Worm (Caenorhabditis elegans) whole organism, L4 larva: ENCODE results near the gene isy-1.
A peak's percentile ranks its signal among the peaks of the same experiment; 100 is the strongest.

ENCODE experiments used
- F10B5.3 ChIP-seq: sonication (generic microtip); optimal IDR thresholded peaks from 2 replicates; lab custom pipeline; 2016; ENCODE audit warnings: mild to moderate bottlenecking, missing genetic modification characterization, missing compliant biosample characterization
- F26F4.8 ChIP-seq: fragments of 200-800 bp; sonication (Bioruptor generic); conservative IDR thresholded peaks from 2 replicates; pipeline ENCODE4 v1.3.6; 2022; ENCODE audit warnings: missing genetic modification characterization, missing compliant biosample characterization
- F37D6.2 ChIP-seq: sonication (generic microtip); optimal IDR thresholded peaks from 2 replicates; lab custom pipeline; 2016; ENCODE audit warnings: mild to moderate bottlenecking, missing genetic modification characterization, missing compliant biosample characterization
- F44E2.7 ChIP-seq: fragments of 200-800 bp; sonication (Bioruptor generic); IDR thresholded peaks from 2 replicates; pipeline ENCODE4 v2.1.2; 2022; ENCODE audit warnings: missing genetic modification characterization, missing compliant biosample characterization
- F49E8.2 ChIP-seq: sonication (generic microtip); optimal IDR thresholded peaks from 2 replicates; lab custom pipeline; 2016; ENCODE audit warnings: missing compliant biosample characterization, mild to moderate bottlenecking, missing genetic modification characterization, borderline replicate concordance
- T26A8.4 ChIP-seq: fragments of 200-800 bp; sonication (Bioruptor generic); IDR thresholded peaks from 2 replicates; pipeline ENCODE4 v1.3.6; 2022; ENCODE audit warnings: missing genetic modification characterization, missing compliant biosample characterization
- Y48G9A.11 ChIP-seq: fragments of 200-800 bp; sonication (Bioruptor generic); IDR thresholded peaks from 2 replicates; pipeline ENCODE4 v1.3.6; 2022; ENCODE audit warnings: missing genetic modification reagents, missing genetic modification characterization, missing compliant biosample characterization
- Y5F2A.4 ChIP-seq: fragments of 200-800 bp; sonication (Bioruptor generic); optimal IDR thresholded peaks from 2 replicates; lab custom pipeline; 2018; ENCODE audit warnings: mild to moderate bottlenecking, missing genetic modification characterization, missing compliant biosample characterization
- ama-1 ChIP-seq: fragments of 150-350 bp; optimal IDR thresholded peaks from 2 replicates; lab custom pipeline; 2014; ENCODE audit warnings: inconsistent platforms, mixed read lengths
- arid-1 ChIP-seq: fragments of 200-800 bp; sonication (Bioruptor generic); conservative IDR thresholded peaks from 2 replicates; pipeline ENCODE4 v1.3.6; 2022; ENCODE audit warnings: missing genetic modification reagents, missing genetic modification characterization, missing compliant biosample characterization
- ceh-32 ChIP-seq: sonication (generic microtip); optimal IDR thresholded peaks from 2 replicates; lab custom pipeline; 2016; ENCODE audit warnings: mild to moderate bottlenecking, missing genetic modification characterization, missing compliant biosample characterization; ENCODE audit not compliant: poor library complexity
- ceh-62 ChIP-seq: sonication (generic microtip); optimal IDR thresholded peaks from 2 replicates; lab custom pipeline; 2017; ENCODE audit warnings: missing biosample characterization, missing genetic modification characterization
- ceh-82 ChIP-seq: sonication (generic microtip); optimal IDR thresholded peaks from 2 replicates; lab custom pipeline; 2017; ENCODE audit warnings: missing biosample characterization, missing genetic modification characterization
- ces-1 ChIP-seq: fragments of 150-350 bp; sonication (generic microtip); optimal IDR thresholded peaks from 4 replicates; lab custom pipeline; 2014; ENCODE audit warnings: missing biosample characterization, missing genetic modification reagents, missing genetic modification characterization
- cey-2 ChIP-seq: sonication (generic microtip); optimal IDR thresholded peaks from 3 replicates; lab custom pipeline; 2017; ENCODE audit warnings: missing genetic modification characterization, mild to moderate bottlenecking, missing compliant biosample characterization, antibody characterized with exemption, borderline replicate concordance; ENCODE audit not compliant: insufficient read depth
- ctbp-1 ChIP-seq: fragments of 200-800 bp; sonication (Bioruptor generic); IDR thresholded peaks from 2 replicates; pipeline ENCODE4 v1.3.6; 2022; ENCODE audit warnings: missing genetic modification reagents, missing genetic modification characterization, missing compliant biosample characterization
- daf-12 ChIP-seq: fragments of 150-350 bp; optimal IDR thresholded peaks from 2 replicates; lab custom pipeline; 2014; ENCODE audit warnings: missing biosample characterization, missing genetic modification reagents, missing genetic modification characterization
- daf-8 ChIP-seq: fragments of 200-800 bp; sonication (Bioruptor generic); IDR thresholded peaks from 2 replicates; pipeline ENCODE4 v1.3.6; 2022; ENCODE audit warnings: missing genetic modification characterization, missing compliant biosample characterization
- dmd-9 ChIP-seq: fragments of 200-800 bp; sonication (Bioruptor generic); IDR thresholded peaks from 2 replicates; pipeline ENCODE4 v1.3.6; 2022; ENCODE audit warnings: missing genetic modification reagents, missing genetic modification characterization, missing compliant biosample characterization
- dpl-1 ChIP-seq: fragments of 150-350 bp; optimal IDR thresholded peaks from 2 replicates; lab custom pipeline; 2014; ENCODE audit warnings: missing biosample characterization, missing genetic modification reagents, missing genetic modification characterization
- duxl-1 ChIP-seq: sonication (generic microtip); optimal IDR thresholded peaks from 2 replicates; lab custom pipeline; 2016; ENCODE audit warnings: mild to moderate bottlenecking, missing genetic modification characterization, moderate library complexity, missing compliant biosample characterization; ENCODE audit not compliant: poor library complexity
- dve-1 ChIP-seq: sonication (generic microtip); optimal IDR thresholded peaks from 2 replicates; lab custom pipeline; 2017; ENCODE audit warnings: antibody characterized with exemption, mild to moderate bottlenecking, missing genetic modification characterization, missing compliant biosample characterization; ENCODE audit not compliant: insufficient read depth
- hmg-1.1 ChIP-seq: fragments of 200-800 bp; sonication (Bioruptor generic); IDR thresholded peaks from 2 replicates; pipeline ENCODE4 v1.3.6; 2022; ENCODE audit warnings: missing genetic modification reagents, missing genetic modification characterization, missing compliant biosample characterization
- lim-7 ChIP-seq: fragments of 200-800 bp; sonication (Bioruptor generic); IDR thresholded peaks from 2 replicates; pipeline ENCODE4 v1.3.6; 2022; ENCODE audit warnings: missing genetic modification characterization, missing compliant biosample characterization
- lin-13 ChIP-seq: fragments of 150-350 bp; optimal IDR thresholded peaks from 2 replicates; lab custom pipeline; 2014; ENCODE audit warnings: missing biosample characterization, missing genetic modification reagents, missing genetic modification characterization
- lin-15B ChIP-seq: fragments of 150-350 bp; sonication (generic microtip); optimal IDR thresholded peaks from 3 replicates; lab custom pipeline; 2014; ENCODE audit warnings: missing biosample characterization, missing genetic modification characterization
- lin-29 ChIP-seq: fragments of 200-800 bp; sonication (Bioruptor generic); IDR thresholded peaks from 2 replicates; pipeline ENCODE4 v1.3.6; 2022; ENCODE audit warnings: missing genetic modification reagents, missing genetic modification characterization, missing compliant biosample characterization
- lin-38 ChIP-seq: fragments of 200-800 bp; sonication (Bioruptor generic); IDR thresholded peaks from 2 replicates; pipeline ENCODE4 v1.3.6; 2022; ENCODE audit warnings: missing genetic modification reagents, missing genetic modification characterization, missing compliant biosample characterization
- mep-1 ChIP-seq: fragments of 150-350 bp; sonication (generic microtip); optimal IDR thresholded peaks from 3 replicates; lab custom pipeline; 2014; ENCODE audit warnings: missing biosample characterization, missing genetic modification characterization
- mes-2 ChIP-seq: sonication (generic microtip); optimal IDR thresholded peaks from 2 replicates; lab custom pipeline; 2016; ENCODE audit warnings: missing genotype, mild to moderate bottlenecking, missing genetic modification characterization, missing compliant biosample characterization; ENCODE audit not compliant: poor library complexity, severe bottlenecking
- nhr-10 ChIP-seq: fragments of 150-350 bp; optimal IDR thresholded peaks from 2 replicates; lab custom pipeline; 2014; ENCODE audit warnings: missing biosample characterization, missing genetic modification characterization
- nhr-102 ChIP-seq: sonication (generic microtip); optimal IDR thresholded peaks from 2 replicates; lab custom pipeline; 2016; ENCODE audit warnings: mild to moderate bottlenecking, missing genetic modification characterization, moderate library complexity, missing compliant biosample characterization
- nhr-28 ChIP-seq: fragments of 150-350 bp; optimal IDR thresholded peaks from 2 replicates; lab custom pipeline; 2014; ENCODE audit warnings: missing biosample characterization, missing genetic modification characterization
- nhr-41 ChIP-seq: fragments of 200-800 bp; sonication (Bioruptor generic); IDR thresholded peaks from 2 replicates; pipeline ENCODE4 v1.3.6; 2022; ENCODE audit warnings: missing genetic modification reagents, missing genetic modification characterization, missing compliant biosample characterization
- nhr-42 ChIP-seq: fragments of 200-800 bp; sonication (Bioruptor generic); IDR thresholded peaks from 2 replicates; pipeline ENCODE4 v1.3.6; 2022; ENCODE audit warnings: missing genetic modification characterization, missing compliant biosample characterization
- nhr-48 ChIP-seq: sonication (generic microtip); optimal IDR thresholded peaks from 2 replicates; lab custom pipeline; 2016; ENCODE audit warnings: mild to moderate bottlenecking, missing genetic modification characterization, missing compliant biosample characterization
- nhr-76 ChIP-seq: fragments of 150-350 bp; optimal IDR thresholded peaks from 2 replicates; lab custom pipeline; 2014; ENCODE audit warnings: missing biosample characterization, missing genetic modification characterization
- php-3 ChIP-seq: fragments of 200-800 bp; sonication (Bioruptor generic); IDR thresholded peaks from 2 replicates; pipeline ENCODE4 v1.3.6; 2022; ENCODE audit warnings: missing genetic modification reagents, missing genetic modification characterization, missing compliant biosample characterization
- pqm-1 ChIP-seq: sonication (generic microtip); optimal IDR thresholded peaks from 2 replicates; lab custom pipeline; 2017; ENCODE audit warnings: missing biosample characterization, missing genetic modification characterization
- rbr-2 ChIP-seq: sonication (generic microtip); optimal IDR thresholded peaks from 2 replicates; lab custom pipeline; 2016; ENCODE audit warnings: missing genotype, missing genetic modification characterization, missing compliant biosample characterization
- spr-3 ChIP-seq: fragments of 200-800 bp; sonication (Bioruptor generic); optimal IDR thresholded peaks from 2 replicates; lab custom pipeline; 2018; ENCODE audit warnings: mild to moderate bottlenecking, missing genetic modification characterization, missing compliant biosample characterization
- tag-97 ChIP-seq: fragments of 200-800 bp; sonication (Bioruptor generic); IDR thresholded peaks from 2 replicates; pipeline ENCODE4 v1.3.6; 2022; ENCODE audit warnings: missing genetic modification characterization, missing compliant biosample characterization
- tra-1 ChIP-seq: fragments of 200-800 bp; sonication (Bioruptor generic); IDR thresholded peaks from 2 replicates; pipeline ENCODE4 v1.3.6; 2022; ENCODE audit warnings: missing genetic modification reagents, missing genetic modification characterization, missing compliant biosample characterization
- unc-130 ChIP-seq: sonication (generic microtip); optimal IDR thresholded peaks from 2 replicates; lab custom pipeline; 2016; ENCODE audit warnings: missing genetic modification reagents, missing genetic modification characterization, missing compliant biosample characterization
- unc-62 ChIP-seq, 3 experiments: fragments of 150-350 bp in 1 of 3; sonication (generic microtip); optimal IDR thresholded peaks in 2 of 3; peaks in 1 of 3; 1 replicate in 1 of 3; 2 replicates in 2 of 3; lab custom pipeline; 2014 to 2017; ENCODE audit warnings: missing biosample characterization in 3 of 3, missing genetic modification characterization in 3 of 3, missing genetic modification reagents in 3 of 3, missing genotype in 1 of 3
- vab-7 ChIP-seq: fragments of 200-800 bp; sonication (Bioruptor generic); IDR thresholded peaks from 2 replicates; pipeline ENCODE4 v1.3.6; 2022; ENCODE audit warnings: missing genetic modification reagents, missing genetic modification characterization, missing compliant biosample characterization
- zag-1 ChIP-seq: fragments of 150-350 bp; optimal IDR thresholded peaks from 2 replicates; lab custom pipeline; 2014; ENCODE audit warnings: missing biosample characterization, missing genetic modification characterization
- zip-11 ChIP-seq: fragments of 200-800 bp; sonication (Bioruptor generic); IDR thresholded peaks from 2 replicates; pipeline ENCODE4 v1.3.6; 2022; ENCODE audit warnings: missing genetic modification characterization, missing compliant biosample characterization
- ztf-7 ChIP-seq: fragments of 150-350 bp; optimal IDR thresholded peaks from 2 replicates; lab custom pipeline; 2014; ENCODE audit warnings: missing biosample characterization, missing genetic modification characterization

isy-1 gene

DNA sequence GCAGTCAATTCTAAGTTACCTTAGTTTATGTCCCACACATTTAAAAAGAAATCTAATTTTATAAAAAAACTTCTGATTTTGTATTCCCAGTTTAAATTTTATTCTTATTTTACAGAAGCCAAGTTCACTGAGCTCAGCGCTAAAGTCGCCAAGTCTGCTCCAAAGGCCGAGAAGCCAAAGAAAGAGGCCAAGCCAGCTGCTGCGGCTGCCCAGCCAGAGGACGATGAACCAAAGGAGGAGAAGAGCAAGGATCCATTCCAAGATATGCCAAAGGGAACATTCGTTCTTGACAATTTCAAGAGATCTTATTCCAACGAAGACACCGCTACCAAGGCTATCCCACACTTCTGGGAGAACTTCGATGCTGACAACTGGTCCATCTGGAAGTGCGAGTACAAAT, 33.6 kb downstream of the isy-1 start (continued):
- TF ChIP-seq daf-8 (GFP tag; lab: Robert Waterston, UW), result no peak
- TF ChIP-seq dmd-9 (GFP tag; lab: Robert Waterston, UW), result no peak
- no peak for TF ChIP-seq F44E2.7 (GFP tag; lab: Robert Waterston, UW)
- no peak for TF ChIP-seq pqm-1 (tag; lab: Kevin White, UChicago)

DNA sequence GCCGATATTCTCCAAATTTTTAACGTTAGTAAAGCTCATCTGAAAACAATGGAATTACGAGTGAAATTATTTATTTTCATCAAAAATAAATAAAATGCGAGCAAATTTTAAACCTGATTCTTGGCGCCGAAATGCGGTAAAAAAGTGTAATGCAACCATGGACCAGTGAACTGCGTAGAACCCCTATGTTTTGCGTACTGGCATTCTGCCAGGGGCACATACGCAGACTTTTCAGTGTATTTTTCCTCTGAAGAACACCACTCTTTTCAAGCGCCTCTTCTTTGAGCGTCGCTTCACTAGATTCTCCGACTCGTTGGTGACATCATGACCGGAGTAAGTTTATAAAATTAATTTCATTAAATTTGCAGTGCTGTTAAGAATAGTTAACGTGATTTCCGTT, 35.0 kb downstream of the isy-1 start, which contains the start of the genes ctf-4 and eef-1G:
Gene ctf-4 (minus strand): TSS at position 39 of the 400 bp plus-strand sequence.
Gene eef-1G (plus strand): TSS at position 219 of the 400 bp plus-strand sequence.
- TF ChIP-seq php-3 (GFP tag; lab: Robert Waterston, UW), result peak; percentile 82
- TF ChIP-seq nhr-76 (tag; lab: Kevin White, UChicago), result peak; percentile 18
- peak; percentile 95 for TF ChIP-seq rbr-2 (tag; lab: Kevin White, UChicago)
- TF ChIP-seq duxl-1 (tag; lab: Kevin White, UChicago), result peak; percentile 92
- peak; percentile 77 for TF ChIP-seq lin-15B (tag; lab: Kevin White, UChicago)
- peak; percentile 92 for TF ChIP-seq lin-13 (GFP tag; lab: Kevin White, UChicago)
- peak; percentile 98 for TF ChIP-seq dve-1 (tag; lab: Kevin White, UChicago)
- peak; percentile 28 for TF ChIP-seq Y5F2A.4
- TF ChIP-seq ceh-62 (tag; lab: Kevin White, UChicago), result no peak
- TF ChIP-seq nhr-28 (tag; lab: Kevin White, UChicago), result peak; percentile 97
- peak; percentile 95 for TF ChIP-seq T26A8.4 (GFP tag; lab: Robert Waterston, UW)
- peak; percentile 83 for TF ChIP-seq ama-1 (lab: Kevin White, UChicago)
- TF ChIP-seq hmg-1.1 (GFP tag; lab: Robert Waterston, UW), result peak; percentile 94
- TF ChIP-seq nhr-48 (tag; lab: Kevin White, UChicago), result peak; percentile 94
- peak; percentile 84 for TF ChIP-seq unc-130 (GFP tag; lab: Kevin White, UChicago)
- peak; percentile 99 for TF ChIP-seq lin-38 (GFP tag; lab: Robert Waterston, UW)
- TF ChIP-seq dpl-1 (GFP tag; lab: Kevin White, UChicago), result peak; percentile 98
- TF ChIP-seq zip-11 (GFP tag; lab: Robert Waterston, UW), result no peak
- peak in 1 of 2 experiments; percentile 97 for TF ChIP-seq unc-62 (GFP tag; optimal IDR thresholded peaks at IDR 0.05 in 1 of 2; lab: Kevin White, UChicago)
- no peak for TF ChIP-seq unc-62 (tag; optimal IDR thresholded peaks at IDR 0.05; lab: Kevin White, UChicago)
- no peak for TF ChIP-seq cey-2 (tag; lab: Kevin White, UChicago)
- peak; percentile 51 for TF ChIP-seq F49E8.2 (tag; lab: Kevin White, UChicago)
- peak; percentile 86 for TF ChIP-seq F37D6.2
- TF ChIP-seq ceh-32 (tag; lab: Kevin White, UChicago), result peak; percentile 56
- TF ChIP-seq ztf-7, result no peak
- TF ChIP-seq spr-3 (GFP tag; lab: Kevin White, UChicago), result peak; percentile 66
- no peak for TF ChIP-seq F26F4.8 (GFP tag; lab: Robert Waterston, UW)
- peak; percentile 79 for TF ChIP-seq F10B5.3 (tag; lab: Kevin White, UChicago)
- no peak for TF ChIP-seq tag-97
- TF ChIP-seq F44E2.7 (GFP tag; lab: Robert Waterston, UW), result no peak
- TF ChIP-seq nhr-102 (tag; lab: Kevin White, UChicago), result peak; percentile 96
- TF ChIP-seq tra-1 (GFP tag; lab: Robert Waterston, UW), result peak; percentile 85; the same call in 1 of the 2 replicates
- TF ChIP-seq ces-1 (GFP tag; lab: Kevin White, UChicago), result no peak
- peak; percentile 86 for TF ChIP-seq lin-29 (GFP tag; lab: Robert Waterston, UW)
- TF ChIP-seq vab-7 (GFP tag; lab: Robert Waterston, UW), result peak; percentile 64
- no peak for TF ChIP-seq daf-12 (tag; lab: Kevin White, UChicago)
- TF ChIP-seq ctbp-1 (GFP tag; lab: Robert Waterston, UW), result peak; percentile 92
- TF ChIP-seq nhr-42 (GFP tag; lab: Robert Waterston, UW), result peak; percentile 87; the same call in 1 of the 2 replicates
- TF ChIP-seq mep-1, result peak; percentile 98
- TF ChIP-seq arid-1 (GFP tag; lab: Robert Waterston, UW), result peak; percentile 87
- 0 out of 2 replicates have a peak, but pooled peaks have one; percentile 23 for TF ChIP-seq nhr-41
- TF ChIP-seq lim-7, result no peak
- TF ChIP-seq Y48G9A.11 (GFP tag; lab: Robert Waterston, UW), result peak; percentile 7; the same call in 1 of the 2 replicates
- TF ChIP-seq nhr-10 (tag; lab: Kevin White, UChicago), result peak; percentile 82
- no peak for TF ChIP-seq zag-1 (tag; lab: Kevin White, UChicago)
- no peak for TF ChIP-seq ceh-82 (tag; lab: Kevin White, UChicago)
- peak; percentile 93 for TF ChIP-seq mes-2 (tag; lab: Kevin White, UChicago)
